Fruit fly (Drosophila melanogaster) whole organism, embryonic: ENCODE data around the gene CG14961.
A peak's percentile ranks its signal among the peaks of the same experiment; 100 is the strongest.

Experiments used
- B-H2 ChIP-seq: fragments of 200-800 bp; sonication (Bioruptor generic); optimal IDR thresholded peaks from 2 replicates; lab custom pipeline; 2018; ENCODE audit warnings: missing biosample characterization, mild to moderate bottlenecking, missing genetic modification characterization
- BEAF-32 ChIP-seq: fragments of 200-800 bp; sonication (Bioruptor generic); optimal IDR thresholded peaks from 3 replicates; lab custom pipeline; 2017; ENCODE audit warnings: missing biosample characterization, missing genetic modification characterization, mild to moderate bottlenecking, moderate library complexity, missing genetic modification reagents
- C15 ChIP-seq: fragments of 200-800 bp; sonication (Bioruptor generic); IDR thresholded peaks from 3 replicates; pipeline ENCODE4 v1.3.6; 2022; ENCODE audit warnings: missing biosample characterization, missing genetic modification characterization
- CG10366 ChIP-seq: fragments of 200-800 bp; sonication (Bioruptor generic); IDR thresholded peaks from 2 replicates; pipeline ENCODE4 v1.3.6; 2022; ENCODE audit warnings: missing biosample characterization, missing genetic modification characterization
- CG10543 ChIP-seq: fragments of 200-800 bp; sonication (Bioruptor generic); optimal IDR thresholded peaks from 3 replicates; lab custom pipeline; 2017; ENCODE audit warnings: missing biosample characterization, mild to moderate bottlenecking, missing genetic modification characterization, moderate library complexity
- CG10979 ChIP-seq: fragments of 200-800 bp; sonication (Bioruptor generic); optimal IDR thresholded peaks from 2 replicates; lab custom pipeline; 2018; ENCODE audit warnings: missing biosample characterization, mild to moderate bottlenecking, missing genetic modification characterization, moderate library complexity
- CG12219 ChIP-seq: fragments of 200-800 bp; sonication (Bioruptor generic); optimal IDR thresholded peaks from 3 replicates; lab custom pipeline; 2018; ENCODE audit warnings: missing biosample characterization, mild to moderate bottlenecking, missing genetic modification characterization
- CG15479 ChIP-seq: fragments of 200-800 bp; sonication (Bioruptor generic); optimal IDR thresholded peaks from 3 replicates; lab custom pipeline; 2019; ENCODE audit warnings: missing biosample characterization, mild to moderate bottlenecking, missing genetic modification characterization, moderate library complexity
- CG1602 ChIP-seq: fragments of 200-800 bp; sonication (Bioruptor generic); optimal IDR thresholded peaks from 3 replicates; lab custom pipeline; 2016; ENCODE audit warnings: missing biosample characterization, missing genetic modification characterization
- CG1647 ChIP-seq: fragments of 200-800 bp; sonication (Bioruptor generic); optimal IDR thresholded peaks from 3 replicates; lab custom pipeline; 2016; ENCODE audit warnings: missing biosample characterization, missing genetic modification characterization
- CG18262 ChIP-seq: fragments of 200-800 bp; optimal IDR thresholded peaks from 3 replicates; lab custom pipeline; 2019; ENCODE audit warnings: missing biosample characterization, mild to moderate bottlenecking, missing genetic modification characterization, moderate library complexity
- CG2129 ChIP-seq: fragments of 200-800 bp; sonication (Bioruptor generic); IDR thresholded peaks from 2 replicates; pipeline ENCODE4 v1.3.6; 2022; ENCODE audit warnings: missing biosample characterization, missing genetic modification characterization; ENCODE audit not compliant: partially characterized antibody
- CG2202 ChIP-seq: fragments of 200-800 bp; sonication (Bioruptor generic); optimal IDR thresholded peaks from 2 replicates; lab custom pipeline; 2018; ENCODE audit warnings: missing biosample characterization, mild to moderate bottlenecking, missing genetic modification characterization
- CG2875 ChIP-seq: fragments of 200-800 bp; sonication (Bioruptor generic); optimal IDR thresholded peaks from 2 replicates; lab custom pipeline; 2017; ENCODE audit warnings: missing biosample characterization, mild to moderate bottlenecking, missing genetic modification characterization, missing genetic modification reagents
- CG30020 ChIP-seq: fragments of 200-800 bp; optimal IDR thresholded peaks from 2 replicates; lab custom pipeline; 2019; ENCODE audit warnings: missing biosample characterization, mild to moderate bottlenecking, missing genetic modification characterization, moderate library complexity
- CG3163 ChIP-seq: fragments of 200-800 bp; sonication (Bioruptor generic); optimal IDR thresholded peaks from 3 replicates; lab custom pipeline; 2016; ENCODE audit warnings: missing biosample characterization, missing genetic modification characterization
- CG4404 ChIP-seq: fragments of 200-800 bp; sonication (Bioruptor generic); IDR thresholded peaks from 2 replicates; pipeline ENCODE4 v1.3.6; 2022; ENCODE audit warnings: missing biosample characterization, missing genetic modification characterization
- CG4424 ChIP-seq: fragments of 200-800 bp; sonication (Bioruptor generic); optimal IDR thresholded peaks from 3 replicates; lab custom pipeline; 2016; ENCODE audit warnings: missing biosample characterization, missing genetic modification characterization
- CG7839 ChIP-seq: fragments of 200-800 bp; sonication (Bioruptor generic); optimal IDR thresholded peaks from 3 replicates; lab custom pipeline; 2018; ENCODE audit warnings: missing biosample characterization, mild to moderate bottlenecking, missing genetic modification characterization, moderate library complexity
- CG9797 ChIP-seq: fragments of 200-800 bp; sonication (Bioruptor generic); optimal IDR thresholded peaks from 3 replicates; lab custom pipeline; 2018; ENCODE audit warnings: missing biosample characterization, mild to moderate bottlenecking, missing genetic modification characterization
- CG9817 ChIP-seq: fragments of 200-800 bp; sonication (Bioruptor generic); optimal IDR thresholded peaks from 2 replicates; lab custom pipeline; 2018; ENCODE audit warnings: missing biosample characterization, mild to moderate bottlenecking, missing genetic modification characterization, moderate library complexity
- Camta ChIP-seq: fragments of 200-800 bp; sonication (Bioruptor generic); optimal IDR thresholded peaks from 2 replicates; lab custom pipeline; 2016; ENCODE audit warnings: missing biosample characterization, missing genetic modification characterization
- Deaf1 ChIP-seq: fragments of 200-800 bp; optimal IDR thresholded peaks from 3 replicates; lab custom pipeline; 2019; ENCODE audit warnings: missing biosample characterization, mild to moderate bottlenecking, missing genetic modification characterization, moderate library complexity
- Dfd ChIP-seq, 2 experiments: fragments of >200 bp; optimal IDR thresholded peaks; 2 replicates each; lab custom pipeline; 2017; ENCODE audit warnings: missing biosample characterization in 2 of 2, missing genetic modification characterization in 2 of 2
- Dll ChIP-seq: fragments of 200-800 bp; sonication (Bioruptor generic); IDR thresholded peaks from 4 replicates; pipeline ENCODE4 v1.3.6; 2022; ENCODE audit warnings: missing biosample characterization, missing genetic modification characterization; ENCODE audit not compliant: partially characterized antibody
- Ets97D ChIP-seq: fragments of 200-800 bp; sonication (Bioruptor generic); optimal IDR thresholded peaks from 3 replicates; lab custom pipeline; 2016; ENCODE audit warnings: missing biosample characterization, missing genetic modification characterization
- Fer3 ChIP-seq: fragments of 200-800 bp; sonication (Bioruptor generic); optimal IDR thresholded peaks from 2 replicates; lab custom pipeline; 2018; ENCODE audit warnings: missing biosample characterization, mild to moderate bottlenecking, missing genetic modification characterization, moderate library complexity
- Gug ChIP-seq: fragments of 200-800 bp; sonication (Bioruptor generic); IDR thresholded peaks from 4 replicates; pipeline ENCODE4 v1.3.6; 2022; ENCODE audit warnings: missing biosample characterization, missing genetic modification characterization
- Hey ChIP-seq: fragments of 200-800 bp; sonication (Bioruptor generic); optimal IDR thresholded peaks from 3 replicates; lab custom pipeline; 2018; ENCODE audit warnings: missing biosample characterization, mild to moderate bottlenecking, missing genetic modification characterization
- Hmr ChIP-seq: fragments of 200-800 bp; sonication (Bioruptor generic); optimal IDR thresholded peaks from 3 replicates; lab custom pipeline; 2017; ENCODE audit warnings: mild to moderate bottlenecking, missing biosample characterization, missing genetic modification reagents, missing genetic modification characterization
- Max ChIP-seq: fragments of 200-800 bp; sonication (Bioruptor generic); optimal IDR thresholded peaks from 2 replicates; lab custom pipeline; 2016; ENCODE audit warnings: missing biosample characterization, mild to moderate bottlenecking, missing genetic modification characterization
- Six4 ChIP-seq: fragments of 200-800 bp; sonication (Bioruptor generic); optimal IDR thresholded peaks from 2 replicates; lab custom pipeline; 2016; ENCODE audit warnings: missing biosample characterization, missing genetic modification characterization
- Tbp ChIP-seq: fragments of >200 bp; optimal IDR thresholded peaks from 2 replicates; lab custom pipeline; 2018; ENCODE audit warnings: missing biosample characterization, missing genetic modification characterization
- ap ChIP-seq: fragments of 200-800 bp; sonication (Bioruptor generic); IDR thresholded peaks from 2 replicates; pipeline ENCODE4 v1.3.6; 2022; ENCODE audit warnings: missing biosample characterization, missing genetic modification characterization
- az2 ChIP-seq: fragments of 200-800 bp; sonication (Bioruptor generic); optimal IDR thresholded peaks from 3 replicates; lab custom pipeline; 2016; ENCODE audit warnings: missing biosample characterization, missing genetic modification characterization
- croc ChIP-seq: fragments of 200-800 bp; sonication (Bioruptor generic); conservative IDR thresholded peaks from 3 replicates; pipeline ENCODE4 v1.3.6; 2022; ENCODE audit warnings: missing biosample characterization, missing genetic modification characterization
- crol ChIP-seq: fragments of 200-800 bp; sonication (Bioruptor generic); IDR thresholded peaks from 2 replicates; pipeline ENCODE4 v1.3.6; 2022; ENCODE audit warnings: missing biosample characterization, missing genetic modification characterization
- da ChIP-seq: fragments of 200-800 bp; sonication (Bioruptor generic); optimal IDR thresholded peaks from 2 replicates; lab custom pipeline; 2016; ENCODE audit warnings: missing biosample characterization, missing genetic modification characterization
- emc ChIP-seq: fragments of 200-800 bp; sonication (Bioruptor generic); optimal IDR thresholded peaks from 2 replicates; lab custom pipeline; 2016; ENCODE audit warnings: missing biosample characterization, missing genetic modification characterization
- fd3F ChIP-seq: fragments of 200-800 bp; sonication (Bioruptor generic); optimal IDR thresholded peaks from 2 replicates; lab custom pipeline; 2018; ENCODE audit warnings: missing biosample characterization, mild to moderate bottlenecking, missing genetic modification characterization, moderate library complexity
- h ChIP-seq: fragments of >200 bp; optimal IDR thresholded peaks from 2 replicates; lab custom pipeline; 2017
- pfk ChIP-seq: fragments of 200-800 bp; sonication (Bioruptor generic); optimal IDR thresholded peaks from 2 replicates; lab custom pipeline; 2018; ENCODE audit warnings: missing biosample characterization, mild to moderate bottlenecking, missing genetic modification characterization, moderate library complexity
- pros ChIP-seq: fragments of 200-800 bp; sonication (Bioruptor generic); optimal IDR thresholded peaks from 3 replicates; lab custom pipeline; 2019; ENCODE audit warnings: missing biosample characterization, mild to moderate bottlenecking, missing genetic modification characterization, moderate library complexity
- repo ChIP-seq: fragments of 200-800 bp; sonication (Bioruptor generic); optimal IDR thresholded peaks from 2 replicates; lab custom pipeline; 2016; ENCODE audit warnings: missing biosample characterization, missing genetic modification characterization
- ro ChIP-seq: fragments of 200-800 bp; sonication (Bioruptor generic); IDR thresholded peaks from 2 replicates; pipeline ENCODE4 v1.3.6; 2022; ENCODE audit warnings: missing biosample characterization, missing genetic modification characterization
- row ChIP-seq: fragments of 200-800 bp; sonication (Bioruptor generic); IDR thresholded peaks from 3 replicates; pipeline ENCODE4 v1.3.6; 2022; ENCODE audit warnings: missing biosample characterization, missing genetic modification characterization
- sim ChIP-seq: fragments of 200-800 bp; sonication (Bioruptor generic); IDR thresholded peaks from 2 replicates; pipeline ENCODE4 v1.3.6; 2022; ENCODE audit warnings: missing biosample characterization, missing genetic modification characterization
- sima ChIP-seq: fragments of 200-800 bp; sonication (Bioruptor generic); optimal IDR thresholded peaks from 2 replicates; lab custom pipeline; 2016; ENCODE audit warnings: missing biosample characterization, missing genetic modification characterization
- sna ChIP-seq: fragments of 200-800 bp; sonication (Bioruptor generic); IDR thresholded peaks from 2 replicates; pipeline ENCODE4 v1.3.6; 2022; ENCODE audit warnings: missing biosample characterization, missing genetic modification characterization; ENCODE audit not compliant: partially characterized antibody
- so ChIP-seq: fragments of 200-800 bp; sonication (Bioruptor generic); IDR thresholded peaks from 3 replicates; pipeline ENCODE4 v1.3.6; 2022; ENCODE audit warnings: missing biosample characterization, missing genetic modification characterization
- vnd ChIP-seq: fragments of 200-800 bp; sonication (Bioruptor generic); IDR thresholded peaks from 3 replicates; pipeline ENCODE4 v1.3.6; 2022; ENCODE audit warnings: missing biosample characterization, missing genetic modification characterization; ENCODE audit not compliant: partially characterized antibody

The CG14961 gene

DNA sequence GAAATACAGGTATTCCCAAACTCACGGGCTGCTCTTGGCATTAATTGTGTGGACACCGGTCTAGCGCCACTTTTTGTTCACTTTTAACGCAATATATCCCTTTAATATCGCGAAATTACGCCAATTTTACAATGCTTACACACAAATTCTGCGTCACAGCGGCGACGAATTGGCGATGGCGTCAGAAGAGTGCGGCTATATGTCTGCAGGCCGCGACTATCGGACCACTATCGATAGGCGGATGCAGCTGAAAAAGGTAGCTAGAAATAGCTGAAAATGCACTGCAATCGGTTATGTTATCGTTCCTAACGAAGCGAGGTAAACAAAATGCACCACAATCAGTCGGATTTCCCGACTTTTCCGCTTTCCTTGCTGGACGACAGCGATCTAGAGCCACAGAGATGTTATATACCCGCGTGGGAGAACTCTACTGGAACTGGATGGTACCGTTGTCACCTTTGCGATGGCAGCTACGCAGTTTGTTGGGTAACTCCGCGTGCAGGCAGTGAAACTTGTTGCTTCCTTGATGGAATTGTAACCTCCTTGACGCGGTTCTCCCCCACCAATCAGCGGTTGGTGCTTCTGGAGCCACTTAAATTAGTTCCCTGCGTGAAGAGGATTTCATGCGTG lies 44.2 kb downstream of the CG14961 start, which contains the start of the genes Ythdc1 and CG12010 (continued):
- TF ChIP-seq CG15479 (GFP tag; lab: Kevin White, UChicago) (peak; percentile 78), ap (GFP tag; lab: Robert Waterston, UW) (no peak), CG12219 (GFP tag; lab: Kevin White, UChicago) (no peak), az2 (GFP tag; lab: Kevin White, UChicago) (no peak), Hey (tag; lab: Kevin White, UChicago) (no peak), emc (GFP tag; lab: Kevin White, UChicago) (no peak), pros (GFP tag; lab: Kevin White, UChicago) (no peak), C15 (no peak), CG4424 (no peak), fd3F (no peak), pfk (peak; percentile 53), Max (GFP tag; lab: Kevin White, UChicago) (no peak), Gug (GFP tag; lab: Robert Waterston, UW) (no peak), B-H2 (GFP tag; lab: Kevin White, UChicago) (no peak), croc (no peak), h (lab: Kevin White, UChicago) (no peak), so (GFP tag; lab: Robert Waterston, UW) (no peak), da (GFP tag; lab: Kevin White, UChicago) (no peak), Dfd (GFP tag; optimal IDR thresholded peaks at IDR 0.05; lab: Kevin White, UChicago) (no peak), Dll (GFP tag; lab: Robert Waterston, UW) (peak; percentile 89), vnd (GFP tag; lab: Robert Waterston, UW) (peak; percentile 90), Six4 (GFP tag; lab: Kevin White, UChicago) (no peak), repo (GFP tag; lab: Kevin White, UChicago) (no peak), BEAF-32 (GFP tag; lab: Kevin White, UChicago) (peak; percentile 94), CG4404 (GFP tag; lab: Robert Waterston, UW) (no peak), Ets97D (GFP tag; lab: Kevin White, UChicago) (peak; percentile 30), Fer3 (tag; lab: Kevin White, UChicago) (no peak), CG9817 (tag; lab: Kevin White, UChicago) (no peak), Hmr (GFP tag; lab: Kevin White, UChicago) (no peak), CG9797 (GFP tag; lab: Kevin White, UChicago) (peak; percentile 41), Deaf1 (no peak), CG7839 (tag; lab: Kevin White, UChicago) (no peak), Camta (GFP tag; lab: Kevin White, UChicago) (no peak), CG3163 (GFP tag; lab: Kevin White, UChicago) (no peak), CG30020 (tag; lab: Kevin White, UChicago) (no peak), CG2129 (GFP tag; lab: Robert Waterston, UW) (peak; percentile 68), sna (GFP tag; lab: Robert Waterston, UW) (peak; percentile 85), CG1647 (GFP tag; lab: Kevin White, UChicago) (no peak), CG2875 (GFP tag; lab: Kevin White, UChicago) (no peak), ro (no peak), sima (GFP tag; lab: Kevin White, UChicago) (no peak), crol (GFP tag; lab: Robert Waterston, UW) (no peak), CG10366 (GFP tag; lab: Robert Waterston, UW) (no peak), CG10543 (GFP tag; lab: Kevin White, UChicago) (no peak), sim (GFP tag; lab: Robert Waterston, UW) (no peak), CG2202 (tag; lab: Kevin White, UChicago) (no peak), row (GFP tag; lab: Robert Waterston, UW) (peak; percentile 57), CG10979 (tag; lab: Kevin White, UChicago) (no peak), CG18262 (tag; lab: Kevin White, UChicago) (no peak), CG1602 (GFP tag; lab: Kevin White, UChicago) (no peak), Tbp (GFP tag; lab: Kevin White, UChicago) (peak; percentile 13)
